Worm (Caenorhabditis elegans): Measurements from ENCODE around the gene E02H9.7.

The E02H9.7 gene

ce11 chrIII:2418159-2418658, 27.3 kb downstream of the E02H9.7 start, which contains the start of the genes W04B5.5 and W04B5.3 (continued):
- TF ChIP-seq ceh-90 (tag; optimal IDR thresholded peaks at IDR 0.05) (peak; percentile 16), unc-130 (tag; optimal IDR thresholded peaks at IDR 0.05) (peak; percentile 33), unc-98 (GFP tag; IDR thresholded peaks at IDR 0.05) (0 out of 2 replicates have a peak, but pooled peaks have one; percentile 22), blmp-1 (tag; optimal IDR thresholded peaks at IDR 0.05) (peak; percentile 31), pag-3 (tag; optimal IDR thresholded peaks at IDR 0.05; ENCODE audit: borderline replicate concordance, insufficient read depth) (no peak), swsn-7 (tag; optimal IDR thresholded peaks at IDR 0.05) (peak; percentile 45), mab-9 (GFP tag; IDR thresholded peaks at IDR 0.05) (0 out of 2 replicates have a peak, but pooled peaks have one; percentile 43), lin-35 (GFP tag; optimal IDR thresholded peaks at IDR 0.05) (peak; percentile 98), hlh-4 (tag; optimal IDR thresholded peaks at IDR 0.05) (no peak)

- no peak for TF ChIP-seq ces-1 (GFP tag; optimal IDR thresholded peaks at IDR 0.05)
- TF ChIP-seq mdl-1 (tag; optimal IDR thresholded peaks at IDR 0.05) = no peak
- TF ChIP-seq tlp-1 (tag; optimal IDR thresholded peaks at IDR 0.05) = no peak
- TF ChIP-seq pax-3 (tag; optimal IDR thresholded peaks at IDR 0.05) = no peak
- TF ChIP-seq nhr-77 (tag; optimal IDR thresholded peaks at IDR 0.05) = no peak
- no peak for TF ChIP-seq nhr-47 (tag; optimal IDR thresholded peaks at IDR 0.05)
- TF ChIP-seq mab-9 (GFP tag; IDR thresholded peaks at IDR 0.05) = no peak
- no peak for TF ChIP-seq fkh-8 (tag; optimal IDR thresholded peaks at IDR 0.05)
- no peak for TF ChIP-seq zip-4 (GFP tag; optimal IDR thresholded peaks at IDR 0.05)
- TF ChIP-seq egl-27 (tag; optimal IDR thresholded peaks at IDR 0.05) = no peak
- no peak for TF ChIP-seq sox-4 (tag; optimal IDR thresholded peaks at IDR 0.05)
- TF ChIP-seq xbp-1 (tag; optimal IDR thresholded peaks at IDR 0.05) = no peak
- TF ChIP-seq zag-1 (tag; optimal IDR thresholded peaks at IDR 0.05) = no peak
- no peak for TF ChIP-seq ceh-63 (GFP tag; optimal IDR thresholded peaks at IDR 0.05)
- TF ChIP-seq fos-1 (tag; optimal IDR thresholded peaks at IDR 0.05) = no peak
- TF ChIP-seq dpl-1 (GFP tag; optimal IDR thresholded peaks at IDR 0.05) = no peak
- no peak for TF ChIP-seq sup-37 (GFP tag; optimal IDR thresholded peaks at IDR 0.05)
- TF ChIP-seq hlh-4 (tag; optimal IDR thresholded peaks at IDR 0.05) = no peak
- no peak for TF ChIP-seq ama-1 (optimal IDR thresholded peaks at IDR 0.05)
Observed at ce11 chrIII:2410925-2411450, 34.5 kb downstream of the E02H9.7 start, which contains the start of gene mrpl-30. Gene mrpl-30, minus strand, starts transcription at chrIII:2410975.

ce11 chrIII:2401126-2402123, 44.0 kb downstream of the E02H9.7 start, which contains the start of the genes cic-1 and strm-1:
Gene cic-1, minus strand, starts transcription at chrIII:2401221.
Gene strm-1, plus strand, starts transcription at chrIII:2402070.
- peak; percentile 65 for TF ChIP-seq nhr-19 (GFP tag; conservative IDR thresholded peaks at IDR 0.05)
- no peak for TF ChIP-seq ceh-88 (GFP tag; IDR thresholded peaks at IDR 0.05)
- no peak for TF ChIP-seq nhr-77 (tag; optimal IDR thresholded peaks at IDR 0.05)
- no peak for TF ChIP-seq sptf-1 (tag; optimal IDR thresholded peaks at IDR 0.05)
- TF ChIP-seq snpc-4 (tag; optimal IDR thresholded peaks at IDR 0.05) = peak; percentile 4
- no peak for TF ChIP-seq ces-1 (GFP tag; optimal IDR thresholded peaks at IDR 0.05)
- TF ChIP-seq grh-1 (GFP tag; IDR thresholded peaks at IDR 0.05) = 0 out of 2 replicates have a peak, but pooled peaks have one; percentile 29
- TF ChIP-seq alr-1 (tag; optimal IDR thresholded peaks at IDR 0.05; ENCODE audit: borderline replicate concordance) = no peak
- TF ChIP-seq ceh-82 (tag; optimal IDR thresholded peaks at IDR 0.05) = peak; percentile 34 to 66 (median 42)
- peak; percentile 38 for TF ChIP-seq irx-1 (tag; optimal IDR thresholded peaks at IDR 0.05)
- no peak for TF ChIP-seq hlh-4 (tag; optimal IDR thresholded peaks at IDR 0.05)
- peak; percentile 59 for TF ChIP-seq skn-1 (tag; optimal IDR thresholded peaks at IDR 0.05)
- no peak for TF ChIP-seq efl-3 (GFP tag; optimal IDR thresholded peaks at IDR 0.05)
- TF ChIP-seq lin-15B (tag; optimal IDR thresholded peaks at IDR 0.05) = peak; percentile 44
- no peak for TF ChIP-seq sox-4 (tag; optimal IDR thresholded peaks at IDR 0.05)
- no peak for TF ChIP-seq Y116A8C.19 (tag; optimal IDR thresholded peaks at IDR 0.05; ENCODE audit: borderline replicate concordance)
- TF ChIP-seq egl-27 (tag; optimal IDR thresholded peaks at IDR 0.05) = no peak
- no peak for TF ChIP-seq ceh-90 (tag; optimal IDR thresholded peaks at IDR 0.05)
- peak; percentile 70 for TF ChIP-seq mab-9 (GFP tag; IDR thresholded peaks at IDR 0.05)
- peak; percentile 95 to 96 for TF ChIP-seq lin-35 (GFP tag; optimal IDR thresholded peaks at IDR 0.05)
- peak; percentile 69 for TF ChIP-seq F16B12.6 (tag; optimal IDR thresholded peaks at IDR 0.05)
- TF ChIP-seq nhr-90 (tag; optimal IDR thresholded peaks at IDR 0.05; ENCODE audit: poor library complexity) = no peak
- no peak for TF ChIP-seq egl-13 (tag; optimal IDR thresholded peaks at IDR 0.05)
- peak; percentile 57 for TF ChIP-seq xbp-1 (tag; optimal IDR thresholded peaks at IDR 0.05)
- peak; percentile 50 for TF ChIP-seq nhr-11 (tag; optimal IDR thresholded peaks at IDR 0.05)
- TF ChIP-seq unc-62 (GFP tag; optimal IDR thresholded peaks at IDR 0.05) = no peak
- peak; percentile 77 for TF ChIP-seq nhr-47 (tag; optimal IDR thresholded peaks at IDR 0.05)
- TF ChIP-seq jun-1 (tag; optimal IDR thresholded peaks at IDR 0.05) = peak; percentile 32
